Fruit fly (Drosophila melanogaster) whole organism, embryonic: Measurements from ENCODE around the gene CG42390.

Experiments
- CG1024 ChIP-seq: fragments of 200-800 bp; sonication (Bioruptor generic); IDR thresholded peaks from 2 replicates; pipeline ENCODE4 v1.3.6; 2022; ENCODE audit warnings: missing biosample characterization, missing genetic modification characterization
- CG18764 ChIP-seq: fragments of 200-800 bp; sonication (Bioruptor generic); optimal IDR thresholded peaks from 3 replicates; lab custom pipeline; 2016; ENCODE audit warnings: missing biosample characterization, missing genetic modification characterization
- CG2712 ChIP-seq: fragments of 200-800 bp; optimal IDR thresholded peaks from 3 replicates; lab custom pipeline; 2019; ENCODE audit warnings: missing biosample characterization, mild to moderate bottlenecking, missing genetic modification characterization, moderate library complexity
- CG32772 ChIP-seq: fragments of 200-800 bp; sonication (Bioruptor generic); IDR thresholded peaks from 2 replicates; pipeline ENCODE4 v1.3.6; 2022; ENCODE audit warnings: missing biosample characterization, missing genetic modification characterization
- CG4424 ChIP-seq: fragments of 200-800 bp; sonication (Bioruptor generic); optimal IDR thresholded peaks from 3 replicates; lab custom pipeline; 2016; ENCODE audit warnings: missing biosample characterization, missing genetic modification characterization
- CG6175 ChIP-seq: fragments of 200-800 bp; sonication (Bioruptor generic); IDR thresholded peaks from 3 replicates; pipeline ENCODE4 v1.3.6; 2022; ENCODE audit warnings: missing biosample characterization, missing genetic modification characterization
- D19B ChIP-seq: fragments of 200-800 bp; sonication (Bioruptor generic); optimal IDR thresholded peaks from 2 replicates; lab custom pipeline; 2017; ENCODE audit warnings: missing biosample characterization, mild to moderate bottlenecking, missing genetic modification characterization
- Dfd ChIP-seq, 2 experiments: fragments of >200 bp; optimal IDR thresholded peaks; 2 replicates each; lab custom pipeline; 2017; ENCODE audit warnings: missing biosample characterization in 2 of 2, missing genetic modification characterization in 2 of 2
- Doc2 ChIP-seq: fragments of 200-800 bp; sonication (Bioruptor generic); IDR thresholded peaks from 2 replicates; pipeline ENCODE4 v1.3.6; 2022; ENCODE audit warnings: missing biosample characterization, missing genetic modification characterization
- Elba2 ChIP-seq: fragments of 200-800 bp; sonication (Bioruptor generic); optimal IDR thresholded peaks from 3 replicates; lab custom pipeline; 2016; ENCODE audit warnings: missing biosample characterization, missing genetic modification characterization
- Ets65A ChIP-seq: fragments of 200-800 bp; sonication (Bioruptor generic); peaks from one replicate; lab custom pipeline; 2016; ENCODE audit warnings: missing biosample characterization, missing genetic modification characterization
- Lhr ChIP-seq: fragments of 200-800 bp; sonication (Bioruptor generic); optimal IDR thresholded peaks from 3 replicates; lab custom pipeline; 2017; ENCODE audit warnings: mild to moderate bottlenecking, missing biosample characterization, missing genetic modification reagents, missing genetic modification characterization
- Six4 ChIP-seq: fragments of 200-800 bp; sonication (Bioruptor generic); optimal IDR thresholded peaks from 2 replicates; lab custom pipeline; 2016; ENCODE audit warnings: missing biosample characterization, missing genetic modification characterization
- Sox102F ChIP-seq: fragments of 200-800 bp; sonication (Bioruptor generic); optimal IDR thresholded peaks from 2 replicates; lab custom pipeline; 2018; ENCODE audit warnings: missing biosample characterization, mild to moderate bottlenecking, missing genetic modification characterization, moderate library complexity
- Xrp1 ChIP-seq: fragments of 200-800 bp; sonication (Bioruptor generic); IDR thresholded peaks from 2 replicates; pipeline ENCODE4 v1.3.6; 2022; ENCODE audit warnings: missing biosample characterization, missing genetic modification characterization
- bsh ChIP-seq, 2 experiments: fragments of 200-800 bp; sonication (Bioruptor generic); optimal IDR thresholded peaks; 2 replicates each; lab custom pipeline; 2017 to 2018; ENCODE audit warnings: mild to moderate bottlenecking in 2 of 2, missing biosample characterization in 2 of 2, missing genetic modification characterization in 2 of 2, moderate library complexity in 1 of 2
- ci ChIP-seq: fragments of 200-800 bp; sonication (Bioruptor generic); IDR thresholded peaks from 3 replicates; pipeline ENCODE4 v1.3.6; 2022; ENCODE audit warnings: missing biosample characterization, missing genetic modification characterization
- croc ChIP-seq: fragments of 200-800 bp; sonication (Bioruptor generic); conservative IDR thresholded peaks from 3 replicates; pipeline ENCODE4 v1.3.6; 2022; ENCODE audit warnings: missing biosample characterization, missing genetic modification characterization
- gem ChIP-seq: fragments of 200-800 bp; sonication (Bioruptor generic); optimal IDR thresholded peaks from 2 replicates; lab custom pipeline; 2019; ENCODE audit warnings: missing biosample characterization, mild to moderate bottlenecking, missing genetic modification characterization, moderate library complexity
- gfzf ChIP-seq: fragments of 200-800 bp; sonication (Bioruptor generic); optimal IDR thresholded peaks from 2 replicates; lab custom pipeline; 2016; ENCODE audit warnings: missing biosample characterization, mild to moderate bottlenecking, missing genetic modification characterization, moderate library complexity
- gsb-n ChIP-seq: fragments of 200-800 bp; sonication (Bioruptor generic); optimal IDR thresholded peaks from 3 replicates; lab custom pipeline; 2018; ENCODE audit warnings: missing biosample characterization, mild to moderate bottlenecking, missing genetic modification characterization
- nau ChIP-seq: fragments of 200-800 bp; sonication (Bioruptor generic); optimal IDR thresholded peaks from 3 replicates; lab custom pipeline; 2017; ENCODE audit warnings: missing biosample characterization, mild to moderate bottlenecking, missing genetic modification characterization, missing genetic modification reagents
- nerfin-1 ChIP-seq: fragments of 200-800 bp; sonication (Bioruptor generic); optimal IDR thresholded peaks from 3 replicates; lab custom pipeline; 2019; ENCODE audit warnings: missing biosample characterization, mild to moderate bottlenecking, missing genetic modification characterization, moderate library complexity
- rib ChIP-seq: fragments of 200-800 bp; sonication (Bioruptor generic); IDR thresholded peaks from 2 replicates; pipeline ENCODE4 v1.3.6; 2022; ENCODE audit warnings: missing biosample characterization, missing genetic modification characterization
- sqz ChIP-seq: fragments of 200-800 bp; sonication (Bioruptor generic); optimal IDR thresholded peaks from 3 replicates; lab custom pipeline; 2018; ENCODE audit warnings: missing biosample characterization, mild to moderate bottlenecking, missing genetic modification characterization
- wek ChIP-seq: fragments of 200-800 bp; sonication (Bioruptor generic); optimal IDR thresholded peaks from 3 replicates; lab custom pipeline; 2018; ENCODE audit warnings: missing biosample characterization, mild to moderate bottlenecking, missing genetic modification characterization, moderate library complexity

The CG42390 gene

dm6 chr3R:22175745-22176144, 55.9 kb downstream of the CG42390 start (continued):
- no peak for TF ChIP-seq D19B
- TF ChIP-seq gsb-n (tag; lab: Kevin White, UChicago), result no peak
- TF ChIP-seq Xrp1, result peak; percentile 43; the same call in 1 of the 2 replicates
- peak in 1 of 2 experiments; percentile 12 for TF ChIP-seq bsh (GFP tag; optimal IDR thresholded peaks at IDR 0.05; lab: Kevin White, UChicago)
- peak; percentile 13 for TF ChIP-seq Ets65A (GFP tag; lab: Kevin White, UChicago)
- no peak for TF ChIP-seq croc (GFP tag; lab: Robert Waterston, UW)
- TF ChIP-seq CG2712 (tag; lab: Kevin White, UChicago), result peak; percentile 18
- TF ChIP-seq ci (GFP tag; lab: Robert Waterston, UW), result no peak
- peak; percentile 10 for TF ChIP-seq gem (tag; lab: Kevin White, UChicago)

dm6 chr3R:22182274-22182673, 62.4 kb downstream of the CG42390 start:
- TF ChIP-seq Sox102F (no peak), wek (GFP tag; lab: Kevin White, UChicago) (no peak), Elba2 (no peak), gfzf (GFP tag; lab: Kevin White, UChicago) (no peak), CG32772 (GFP tag; lab: Robert Waterston, UW) (no peak)

- TF ChIP-seq CG6175 (GFP tag; lab: Robert Waterston, UW) (no peak), bsh (GFP tag; optimal IDR thresholded peaks at IDR 0.05; lab: Kevin White, UChicago) (no peak), rib (GFP tag; lab: Robert Waterston, UW) (no peak), CG1024 (no peak), Doc2 (no peak), Dfd (GFP tag; optimal IDR thresholded peaks at IDR 0.05; lab: Kevin White, UChicago) (no peak), CG18764 (no peak), nau (GFP tag; lab: Kevin White, UChicago) (no peak), Six4 (GFP tag; lab: Kevin White, UChicago) (no peak), Lhr (GFP tag; lab: Kevin White, UChicago) (no peak), CG4424 (GFP tag; lab: Kevin White, UChicago) (no peak), nerfin-1 (no peak), sqz (GFP tag; lab: Kevin White, UChicago) (no peak)
Measured at dm6 chr3R:22182939-22183338, 63.1 kb downstream of the CG42390 start.
